Fruit fly (Drosophila melanogaster): ENCODE measurements around the gene nAChRbeta3.

The nAChRbeta3 gene

DNA sequence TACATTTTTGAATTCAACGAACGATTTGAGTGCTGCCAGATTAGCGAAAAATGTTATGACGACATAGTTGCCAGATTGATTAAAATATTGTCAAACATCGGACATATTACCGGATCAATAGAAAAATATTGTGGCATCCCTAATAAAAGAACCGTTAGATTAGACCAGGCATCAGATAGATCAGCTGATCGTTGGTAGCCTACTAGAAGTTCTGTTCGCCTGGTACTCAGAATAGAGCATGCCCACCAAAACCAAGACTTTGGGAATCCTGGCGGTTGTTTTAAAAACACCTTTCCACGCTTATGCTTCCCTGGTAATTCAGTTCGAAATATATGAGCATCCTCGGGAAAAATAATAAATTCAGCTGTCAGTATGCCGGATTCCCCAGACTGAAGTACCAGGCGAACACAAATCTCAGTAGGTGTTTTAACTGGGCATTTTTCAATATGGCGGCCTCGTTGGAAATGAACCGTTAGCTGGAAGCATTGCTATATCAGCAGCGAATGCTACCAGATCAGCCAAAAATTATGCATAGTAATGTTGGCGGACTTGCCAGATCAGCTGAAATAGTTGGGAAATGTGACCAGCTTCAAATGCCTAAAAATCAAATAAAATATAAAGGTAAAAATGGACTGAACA lies 4.2 kb upstream of the nAChRbeta3 start (continued):
- peak; percentile 41 for TF ChIP-seq HmgD (GFP tag; optimal IDR thresholded peaks at IDR 0.05)
- peak; percentile 31 for TF ChIP-seq MESR4 (GFP tag; optimal IDR thresholded peaks at IDR 0.05)
- TF ChIP-seq Neu2 (GFP tag; optimal IDR thresholded peaks at IDR 0.05; ENCODE audit: borderline replicate concordance): no peak
- no peak for TF ChIP-seq fd96Cb (tag; optimal IDR thresholded peaks at IDR 0.05)
- peak; percentile 80 for TF ChIP-seq gfzf (GFP tag; optimal IDR thresholded peaks at IDR 0.05)
- no peak for TF ChIP-seq Hand (GFP tag; optimal IDR thresholded peaks at IDR 0.05)
- TF ChIP-seq sima (GFP tag; optimal IDR thresholded peaks at IDR 0.05): no peak
- peak; percentile 30 for TF ChIP-seq CG12219 (GFP tag; optimal IDR thresholded peaks at IDR 0.05)
- peak; percentile 29 for TF ChIP-seq CG15514 (GFP tag; optimal IDR thresholded peaks at IDR 0.05)
- TF ChIP-seq Awh (GFP tag; IDR thresholded peaks at IDR 0.05): no peak
- no peak for TF ChIP-seq ATbp (GFP tag; optimal IDR thresholded peaks at IDR 0.05)
- TF ChIP-seq CG2129 (GFP tag; IDR thresholded peaks at IDR 0.05; ENCODE audit: partially characterized antibody): peak; percentile 42; the same call in 1 of the 2 replicates
- peak; percentile 79 for TF ChIP-seq CoRest (tag; optimal IDR thresholded peaks at IDR 0.05)
- TF ChIP-seq sc (optimal IDR thresholded peaks at IDR 0.05): no peak
- TF ChIP-seq sc (GFP tag; optimal IDR thresholded peaks at IDR 0.05): no peak
- peak; percentile 45 for TF ChIP-seq run (tag; optimal IDR thresholded peaks at IDR 0.05)
- peak; percentile 62; the same call in 2 of the 3 replicates for TF ChIP-seq CG14860 (GFP tag; IDR thresholded peaks at IDR 0.05; ENCODE audit: partially characterized antibody)
- peak; percentile 26 for TF ChIP-seq NC2β (GFP tag; optimal IDR thresholded peaks at IDR 0.05)
- no peak for TF ChIP-seq ewg (GFP tag; optimal IDR thresholded peaks at IDR 0.05)
- no peak for TF ChIP-seq az2 (GFP tag; optimal IDR thresholded peaks at IDR 0.05)
- no peak for TF ChIP-seq Antp (GFP tag; optimal IDR thresholded peaks at IDR 0.05)
- peak; percentile 54 for TF ChIP-seq pho (GFP tag; optimal IDR thresholded peaks at IDR 0.05)
- TF ChIP-seq Lim3 (GFP tag; IDR thresholded peaks at IDR 0.05): no peak
- no peak for TF ChIP-seq Doc2 (GFP tag; IDR thresholded peaks at IDR 0.05)
- peak; percentile 17 for TF ChIP-seq CG17829 (tag; optimal IDR thresholded peaks at IDR 0.05)
- TF ChIP-seq hth (optimal IDR thresholded peaks at IDR 0.05): no peak
- peak; percentile 3 for TF ChIP-seq jumu (GFP tag; optimal IDR thresholded peaks at IDR 0.05)
- no peak for TF ChIP-seq CG15073 (GFP tag; optimal IDR thresholded peaks at IDR 0.05)
- peak; percentile 100 for TF ChIP-seq Lhr (GFP tag; optimal IDR thresholded peaks at IDR 0.05)
- TF ChIP-seq danr (GFP tag; IDR thresholded peaks at IDR 0.05): no peak
- TF ChIP-seq CG1603 (tag; optimal IDR thresholded peaks at IDR 0.05): peak; percentile 78
- TF ChIP-seq CG14441 (GFP tag; IDR thresholded peaks at IDR 0.05): no peak
- no peak for TF ChIP-seq CG12155 (GFP tag; optimal IDR thresholded peaks at IDR 0.05)
- TF ChIP-seq cad (GFP tag; optimal IDR thresholded peaks at IDR 0.05): no peak
- peak; percentile 58; the same call in 1 of the 3 replicates for TF ChIP-seq CG16813 (GFP tag; IDR thresholded peaks at IDR 0.05; ENCODE audit: partially characterized antibody)
- no peak for TF ChIP-seq CG4404 (GFP tag; IDR thresholded peaks at IDR 0.05)
- peak; percentile 58; the same call in 2 of the 3 replicates for TF ChIP-seq ci (GFP tag; IDR thresholded peaks at IDR 0.05)
- TF ChIP-seq Max (GFP tag; optimal IDR thresholded peaks at IDR 0.05): no peak
- TF ChIP-seq unpg (GFP tag; optimal IDR thresholded peaks at IDR 0.05): peak; percentile 19
- TF ChIP-seq CG3163 (GFP tag; optimal IDR thresholded peaks at IDR 0.05): peak; percentile 33
- TF ChIP-seq Scr (GFP tag; IDR thresholded peaks at IDR 0.05; ENCODE audit: partially characterized antibody): peak; percentile 63
- TF ChIP-seq sd (tag; optimal IDR thresholded peaks at IDR 0.05): peak; percentile 92
- no peak for TF ChIP-seq Aef1 (GFP tag; IDR thresholded peaks at IDR 0.05)
- no peak for TF ChIP-seq CG1647 (GFP tag; optimal IDR thresholded peaks at IDR 0.05)
- peak; percentile 58; the same call in 1 of the 3 replicates for TF ChIP-seq gce (GFP tag; IDR thresholded peaks at IDR 0.05)
- TF ChIP-seq disco-r (GFP tag; optimal IDR thresholded peaks at IDR 0.05): no peak
- TF ChIP-seq CG13894 (tag; optimal IDR thresholded peaks at IDR 0.05): peak; percentile 69
- no peak for TF ChIP-seq Atf6 (GFP tag; IDR thresholded peaks at IDR 0.05)
- TF ChIP-seq CG4730 (GFP tag; IDR thresholded peaks at IDR 0.05): no peak
- no peak for TF ChIP-seq org-1 (GFP tag; optimal IDR thresholded peaks at IDR 0.05)

All from whole organism, embryonic.